Fruit fly (Drosophila melanogaster) whole organism, embryonic: ENCODE results near the gene gdl.

Experiments used
- Blimp-1 ChIP-seq: fragments of 200-800 bp; sonication (Bioruptor generic); optimal IDR thresholded peaks from 3 replicates; lab custom pipeline; 2018; ENCODE audit warnings: missing biosample characterization, missing genetic modification characterization, mild to moderate bottlenecking, moderate library complexity, missing genetic modification reagents
- CG10274 ChIP-seq: fragments of 200-800 bp; sonication (Bioruptor generic); optimal IDR thresholded peaks from 3 replicates; lab custom pipeline; 2017; ENCODE audit warnings: missing biosample characterization, mild to moderate bottlenecking, missing genetic modification characterization
- CG11723 ChIP-seq: fragments of 200-800 bp; sonication (Bioruptor generic); optimal IDR thresholded peaks from 2 replicates; lab custom pipeline; 2017; ENCODE audit warnings: missing biosample characterization, mild to moderate bottlenecking, missing genetic modification characterization
- CG12659 ChIP-seq: fragments of 200-800 bp; sonication (Bioruptor generic); optimal IDR thresholded peaks from 3 replicates; lab custom pipeline; 2017; ENCODE audit warnings: mild to moderate bottlenecking, missing biosample characterization, missing genetic modification reagents, missing genetic modification characterization
- CG13296 ChIP-seq: fragments of 200-800 bp; sonication (Bioruptor generic); optimal IDR thresholded peaks from 3 replicates; lab custom pipeline; 2018; ENCODE audit warnings: missing biosample characterization, mild to moderate bottlenecking, missing genetic modification characterization
- CG14441 ChIP-seq: fragments of 200-800 bp; sonication (Bioruptor generic); IDR thresholded peaks from 2 replicates; pipeline ENCODE4 v1.3.6; 2022; ENCODE audit warnings: missing biosample characterization, missing genetic modification characterization
- CG17359 ChIP-seq: fragments of 200-800 bp; sonication (Bioruptor generic); optimal IDR thresholded peaks from 3 replicates; lab custom pipeline; 2018; ENCODE audit warnings: missing biosample characterization, mild to moderate bottlenecking, missing genetic modification characterization, moderate library complexity
- CG18262 ChIP-seq: fragments of 200-800 bp; optimal IDR thresholded peaks from 3 replicates; lab custom pipeline; 2019; ENCODE audit warnings: missing biosample characterization, mild to moderate bottlenecking, missing genetic modification characterization, moderate library complexity
- CG2678 ChIP-seq: fragments of 200-800 bp; sonication (Bioruptor generic); optimal IDR thresholded peaks from 3 replicates; lab custom pipeline; 2019; ENCODE audit warnings: missing biosample characterization, mild to moderate bottlenecking, missing genetic modification characterization, moderate library complexity
- CG2889 ChIP-seq: fragments of 200-800 bp; sonication (Bioruptor generic); IDR thresholded peaks from 3 replicates; pipeline ENCODE4 v1.3.6; 2022; ENCODE audit warnings: missing biosample characterization, missing genetic modification characterization
- CG31365 ChIP-seq: fragments of 200-800 bp; sonication (Bioruptor generic); optimal IDR thresholded peaks from 2 replicates; lab custom pipeline; 2018; ENCODE audit warnings: missing biosample characterization, mild to moderate bottlenecking, missing genetic modification characterization
- CG31388 ChIP-seq: fragments of 200-800 bp; sonication (Bioruptor generic); optimal IDR thresholded peaks from 2 replicates; lab custom pipeline; 2016; ENCODE audit warnings: missing biosample characterization, missing genetic modification characterization
- CG31441 ChIP-seq: fragments of 200-800 bp; sonication (Bioruptor generic); IDR thresholded peaks from 2 replicates; pipeline ENCODE4 v1.3.6; 2022; ENCODE audit warnings: missing biosample characterization, missing genetic modification characterization
- CG32767 ChIP-seq: fragments of 200-800 bp; sonication (Bioruptor generic); IDR thresholded peaks from 2 replicates; pipeline ENCODE4 v1.3.6; 2022; ENCODE audit warnings: missing biosample characterization, missing genetic modification characterization
- CG34422 ChIP-seq: fragments of 200-800 bp; sonication (Bioruptor generic); IDR thresholded peaks from 3 replicates; pipeline ENCODE4 v1.3.6; 2022; ENCODE audit warnings: missing biosample characterization, missing genetic modification characterization
- CG4424 ChIP-seq: fragments of 200-800 bp; sonication (Bioruptor generic); optimal IDR thresholded peaks from 3 replicates; lab custom pipeline; 2016; ENCODE audit warnings: missing biosample characterization, missing genetic modification characterization
- CG6175 ChIP-seq: fragments of 200-800 bp; sonication (Bioruptor generic); IDR thresholded peaks from 3 replicates; pipeline ENCODE4 v1.3.6; 2022; ENCODE audit warnings: missing biosample characterization, missing genetic modification characterization
- CG6272 ChIP-seq: fragments of 200-800 bp; sonication (Bioruptor generic); IDR thresholded peaks from 2 replicates; pipeline ENCODE4 v1.3.6; 2022; ENCODE audit warnings: missing biosample characterization, missing genetic modification characterization
- CG7357 ChIP-seq: fragments of 200-800 bp; sonication (Bioruptor generic); IDR thresholded peaks from 3 replicates; pipeline ENCODE4 v1.3.6; 2022; ENCODE audit warnings: missing biosample characterization, missing genetic modification characterization
- CG7928 ChIP-seq: fragments of 200-800 bp; sonication (Bioruptor generic); optimal IDR thresholded peaks from 2 replicates; lab custom pipeline; 2017; ENCODE audit warnings: missing biosample characterization, mild to moderate bottlenecking, missing genetic modification characterization
- CG9727 ChIP-seq: fragments of 200-800 bp; sonication (Bioruptor generic); optimal IDR thresholded peaks from 3 replicates; lab custom pipeline; 2017; ENCODE audit warnings: missing biosample characterization, mild to moderate bottlenecking, missing genetic modification characterization
- D19B ChIP-seq: fragments of 200-800 bp; sonication (Bioruptor generic); optimal IDR thresholded peaks from 2 replicates; lab custom pipeline; 2017; ENCODE audit warnings: missing biosample characterization, mild to moderate bottlenecking, missing genetic modification characterization
- Ets65A ChIP-seq: fragments of 200-800 bp; sonication (Bioruptor generic); peaks from one replicate; lab custom pipeline; 2016; ENCODE audit warnings: missing biosample characterization, missing genetic modification characterization
- HLHmδ ChIP-seq: fragments of 200-800 bp; sonication (Bioruptor generic); optimal IDR thresholded peaks from 2 replicates; lab custom pipeline; 2018; ENCODE audit warnings: missing biosample characterization, mild to moderate bottlenecking, missing genetic modification characterization, moderate library complexity
- Hr78 ChIP-seq, 2 experiments: fragments of 200-800 bp in 1 of 2; fragments of >200 bp in 1 of 2; sonication (Bioruptor generic) in 1 of 2; optimal IDR thresholded peaks; 2 replicates each; lab custom pipeline; 2017 to 2019; ENCODE audit warnings: missing biosample characterization in 2 of 2, missing genetic modification characterization in 2 of 2, mild to moderate bottlenecking in 1 of 2, moderate library complexity in 1 of 2
- Jarid2 ChIP-seq: fragments of 200-800 bp; sonication (Bioruptor generic); optimal IDR thresholded peaks from 3 replicates; lab custom pipeline; 2017; ENCODE audit warnings: mild to moderate bottlenecking, missing biosample characterization, missing genetic modification reagents, missing genetic modification characterization
- Med ChIP-seq: fragments of 200-800 bp; sonication (Bioruptor generic); peaks from one replicate; lab custom pipeline; 2016; ENCODE audit warnings: missing biosample characterization, missing genetic modification characterization, mild to moderate bottlenecking, inconsistent platforms, moderate library complexity
- NFAT ChIP-seq: fragments of 200-800 bp; sonication (Bioruptor generic); IDR thresholded peaks from 2 replicates; pipeline ENCODE4 v1.3.6; 2022; ENCODE audit warnings: missing biosample characterization, missing genetic modification characterization
- Opbp ChIP-seq: fragments of 200-800 bp; sonication (Bioruptor generic); IDR thresholded peaks from 3 replicates; pipeline ENCODE4 v1.3.6; 2022; ENCODE audit warnings: missing biosample characterization, missing genetic modification characterization; ENCODE audit not compliant: partially characterized antibody
- Sox102F ChIP-seq: fragments of 200-800 bp; sonication (Bioruptor generic); optimal IDR thresholded peaks from 2 replicates; lab custom pipeline; 2018; ENCODE audit warnings: missing biosample characterization, mild to moderate bottlenecking, missing genetic modification characterization, moderate library complexity
- Spps ChIP-seq: fragments of 200-800 bp; sonication (Bioruptor generic); optimal IDR thresholded peaks from 2 replicates; lab custom pipeline; 2018; ENCODE audit warnings: missing biosample characterization, mild to moderate bottlenecking, missing genetic modification characterization
- Sry-β ChIP-seq: fragments of 200-800 bp; sonication (Bioruptor generic); optimal IDR thresholded peaks from 2 replicates; lab custom pipeline; 2018; ENCODE audit warnings: missing biosample characterization, mild to moderate bottlenecking, missing genetic modification characterization, moderate library complexity
- Trl ChIP-seq, 3 experiments: fragments of >200 bp in 2 of 3; fragments of 200-800 bp in 1 of 3; sonication (Bioruptor generic) in 1 of 3; optimal IDR thresholded peaks; 2 replicates in 1 of 3; 3 replicates in 2 of 3; lab custom pipeline; 2016 to 2017; ENCODE audit warnings: missing biosample characterization in 1 of 3, missing genetic modification characterization in 1 of 3
- amos ChIP-seq: fragments of 200-800 bp; sonication (Bioruptor generic); IDR thresholded peaks from 2 replicates; pipeline ENCODE4 v1.3.6; 2022; ENCODE audit warnings: missing biosample characterization, missing genetic modification characterization; ENCODE audit not compliant: partially characterized antibody
- bsh ChIP-seq, 2 experiments: fragments of 200-800 bp; sonication (Bioruptor generic); optimal IDR thresholded peaks; 2 replicates each; lab custom pipeline; 2017 to 2018; ENCODE audit warnings: mild to moderate bottlenecking in 2 of 2, missing biosample characterization in 2 of 2, missing genetic modification characterization in 2 of 2, moderate library complexity in 1 of 2
- crp ChIP-seq, 2 experiments: fragments of 200-800 bp; sonication (Bioruptor generic); optimal IDR thresholded peaks; 2 replicates in 1 of 2; 3 replicates in 1 of 2; lab custom pipeline; 2017; ENCODE audit warnings: missing biosample characterization in 2 of 2, missing genetic modification characterization in 2 of 2, mild to moderate bottlenecking in 1 of 2, moderate library complexity in 1 of 2
- dysf ChIP-seq: fragments of 200-800 bp; sonication (Bioruptor generic); IDR thresholded peaks from 3 replicates; pipeline ENCODE4 v1.3.6; 2022; ENCODE audit warnings: missing biosample characterization, missing genetic modification characterization
- ftz-f1 ChIP-seq: fragments of 200-800 bp; sonication (Bioruptor generic); optimal IDR thresholded peaks from 2 replicates; lab custom pipeline; 2016; ENCODE audit warnings: missing biosample characterization, missing genetic modification characterization
- fu2 ChIP-seq: fragments of 200-800 bp; sonication (Bioruptor generic); optimal IDR thresholded peaks from 2 replicates; lab custom pipeline; 2016; ENCODE audit warnings: missing biosample characterization, missing genetic modification characterization
- grn ChIP-seq: fragments of 200-800 bp; sonication (Bioruptor generic); optimal IDR thresholded peaks from 3 replicates; lab custom pipeline; 2017; ENCODE audit warnings: missing biosample characterization, missing genetic modification characterization
- h ChIP-seq: fragments of >200 bp; optimal IDR thresholded peaks from 2 replicates; lab custom pipeline; 2017
- her ChIP-seq: fragments of 200-800 bp; sonication (Bioruptor generic); optimal IDR thresholded peaks from 2 replicates; lab custom pipeline; 2016; ENCODE audit warnings: missing biosample characterization, missing genetic modification characterization
- kni ChIP-seq: fragments of 200-800 bp; sonication (Bioruptor generic); optimal IDR thresholded peaks from 3 replicates; lab custom pipeline; 2017; ENCODE audit warnings: mild to moderate bottlenecking, missing biosample characterization, missing genetic modification reagents, missing genetic modification characterization
- lab ChIP-seq: fragments of 200-800 bp; sonication (Bioruptor generic); optimal IDR thresholded peaks from 3 replicates; lab custom pipeline; 2017; ENCODE audit warnings: missing biosample characterization, missing genetic modification characterization, mild to moderate bottlenecking, moderate library complexity, missing genetic modification reagents
- mirr ChIP-seq: fragments of 200-800 bp; sonication (Bioruptor generic); optimal IDR thresholded peaks from 3 replicates; lab custom pipeline; 2018; ENCODE audit warnings: missing biosample characterization, mild to moderate bottlenecking, missing genetic modification characterization
- pan ChIP-seq, 4 experiments: fragments of >200 bp in 3 of 4; fragments of 200-800 bp in 1 of 4; sonication (Bioruptor generic) in 1 of 4; optimal IDR thresholded peaks in 3 of 4; IDR thresholded peaks in 1 of 4; 2 replicates each; pipeline versions ENCODE4 v1.3.6 to Lab custom; 2017 to 2022; ENCODE audit warnings: missing biosample characterization in 2 of 4, missing genetic modification characterization in 2 of 4, mixed read lengths in 1 of 4
- sens ChIP-seq: fragments of 200-800 bp; sonication (Bioruptor generic); peaks from one replicate; lab custom pipeline; 2016; ENCODE audit warnings: missing biosample characterization, missing genetic modification characterization
- slp2 ChIP-seq: fragments of 200-800 bp; sonication (Bioruptor generic); optimal IDR thresholded peaks from 2 replicates; lab custom pipeline; 2016; ENCODE audit warnings: missing biosample characterization, missing genetic modification characterization

gdl gene

dm6 chr3L:15538582-15539490 lies 29.6 kb downstream of the gdl start (continued):
- TF ChIP-seq grn (GFP tag; lab: Kevin White, UChicago) (peak; percentile 86), h (lab: Kevin White, UChicago) (no peak), CG10274 (GFP tag; lab: Kevin White, UChicago) (no peak), CG4424 (GFP tag; lab: Kevin White, UChicago) (no peak), CG18262 (peak; percentile 18), CG2678 (tag; lab: Kevin White, UChicago) (no peak), CG2889 (GFP tag; lab: Robert Waterston, UW) (no peak), CG34422 (peak; percentile 39; the same call in 1 of the 3 replicates), Ets65A (peak; percentile 40), slp2 (GFP tag; lab: Kevin White, UChicago) (no peak), HLHmδ (GFP tag; lab: Kevin White, UChicago) (no peak), CG31388 (no peak), D19B (peak; percentile 61), Sox102F (GFP tag; lab: Kevin White, UChicago) (peak; percentile 35), Spps (no peak), Jarid2 (GFP tag; lab: Kevin White, UChicago) (no peak), Trl (optimal IDR thresholded peaks at IDR 0.05; lab: Kevin White, UChicago) (no peak), Trl (GFP tag; optimal IDR thresholded peaks at IDR 0.05; lab: Kevin White, UChicago) (no peak), Hr78 (GFP tag; optimal IDR thresholded peaks at IDR 0.05; lab: Kevin White, UChicago) (no peak), bsh (GFP tag; optimal IDR thresholded peaks at IDR 0.05; lab: Kevin White, UChicago) (no peak), CG6272 (GFP tag; lab: Robert Waterston, UW) (no peak), CG7357 (GFP tag; lab: Robert Waterston, UW) (no peak), CG13296 (GFP tag; lab: Kevin White, UChicago) (no peak), CG6175 (GFP tag; lab: Robert Waterston, UW) (no peak), CG17359 (tag; lab: Kevin White, UChicago) (no peak), crp (GFP tag; optimal IDR thresholded peaks at IDR 0.05; lab: Kevin White, UChicago) (no peak), CG11723 (GFP tag; lab: Kevin White, UChicago) (no peak), CG7928 (GFP tag; lab: Kevin White, UChicago) (no peak), pan (optimal IDR thresholded peaks at IDR 0.05; lab: Kevin White, UChicago) (no peak), pan (GFP tag; optimal IDR thresholded peaks at IDR 0.05 in 1 of 2, IDR thresholded peaks at IDR 0.05 in 1 of 2) (no peak), fu2 (GFP tag; lab: Kevin White, UChicago) (no peak), CG12659 (GFP tag; lab: Kevin White, UChicago) (no peak), ftz-f1 (GFP tag; lab: Kevin White, UChicago) (no peak), Sry-β (GFP tag; lab: Kevin White, UChicago) (no peak), CG9727 (GFP tag; lab: Kevin White, UChicago) (no peak), CG14441 (GFP tag; lab: Robert Waterston, UW) (0 out of 2 replicates have a peak, but pooled peaks have one; percentile 38), kni (no peak), mirr (GFP tag; lab: Kevin White, UChicago) (peak; percentile 41), sens (GFP tag; lab: Kevin White, UChicago) (peak; percentile 45), dysf (GFP tag; lab: Robert Waterston, UW) (no peak), Opbp (no peak), Med (GFP tag; lab: Kevin White, UChicago) (peak; percentile 21), CG32767 (GFP tag; lab: Robert Waterston, UW) (no peak), Blimp-1 (GFP tag; lab: Kevin White, UChicago) (peak; percentile 1), CG31365 (tag; lab: Kevin White, UChicago) (no peak), NFAT (no peak), her (no peak), CG31441 (GFP tag; lab: Robert Waterston, UW) (no peak), lab (GFP tag; lab: Kevin White, UChicago) (peak; percentile 2), amos (GFP tag; lab: Robert Waterston, UW) (no peak)
